Worm (Caenorhabditis elegans) whole organism, young adult: Measurements from ENCODE around the gene msrp-3.

Experiments used
- F23B12.7 ChIP-seq: sonication (generic microtip); optimal IDR thresholded peaks from 2 replicates; lab custom pipeline; 2017; ENCODE audit warnings: missing genetic modification characterization, mild to moderate bottlenecking, missing compliant biosample characterization, antibody characterized with exemption, moderate library complexity; ENCODE audit not compliant: insufficient read depth
- F52B5.7 ChIP-seq: sonication (generic microtip); optimal IDR thresholded peaks from 2 replicates; lab custom pipeline; 2016; ENCODE audit warnings: mild to moderate bottlenecking, missing genetic modification characterization, missing compliant biosample characterization
- F55B11.4 ChIP-seq: sonication (generic microtip); optimal IDR thresholded peaks from 2 replicates; lab custom pipeline; 2016; ENCODE audit warnings: missing compliant biosample characterization, missing genetic modification characterization, borderline replicate concordance; ENCODE audit not compliant: insufficient read depth
- K11D2.4 ChIP-seq: fragments of 200-800 bp; sonication (Bioruptor generic); IDR thresholded peaks from 2 replicates; pipeline ENCODE4 v1.3.6; 2022; ENCODE audit warnings: missing genetic modification reagents, missing genetic modification characterization, missing compliant biosample characterization
- Y56A3A.18 ChIP-seq: fragments of 200-800 bp; sonication (Bioruptor generic); IDR thresholded peaks from 2 replicates; pipeline ENCODE4 v1.3.6; 2022; ENCODE audit warnings: missing genetic modification reagents, missing genetic modification characterization, missing compliant biosample characterization
- Y79H2A.3 ChIP-seq: fragments of 200-800 bp; sonication (Bioruptor generic); conservative IDR thresholded peaks from 2 replicates; pipeline ENCODE4 v1.3.6; 2022; ENCODE audit warnings: missing genetic modification reagents, missing genetic modification characterization, missing compliant biosample characterization
- Y95B8A.8 ChIP-seq: fragments of 200-800 bp; sonication (Bioruptor generic); IDR thresholded peaks from 2 replicates; pipeline ENCODE4 v1.3.6; 2022; ENCODE audit warnings: missing genetic modification reagents, missing genetic modification characterization, missing compliant biosample characterization
- attf-3 ChIP-seq: fragments of 200-800 bp; sonication (Bioruptor generic); conservative IDR thresholded peaks from 2 replicates; pipeline ENCODE4 v1.3.6; 2022; ENCODE audit warnings: missing genetic modification reagents, missing genetic modification characterization, missing compliant biosample characterization
- bed-2 ChIP-seq: fragments of 200-800 bp; sonication (Bioruptor generic); IDR thresholded peaks from 2 replicates; pipeline ENCODE4 v1.3.6; 2022; ENCODE audit warnings: missing genetic modification reagents, missing genetic modification characterization, missing compliant biosample characterization
- cebp-1 ChIP-seq, 2 experiments: fragments of 200-800 bp in 1 of 2; sonication (Bioruptor generic) in 1 of 2; sonication (generic microtip) in 1 of 2; IDR thresholded peaks in 1 of 2; optimal IDR thresholded peaks in 1 of 2; 2 replicates each; pipeline versions ENCODE4 v1.3.6 to Lab custom; 2017 to 2022; ENCODE audit warnings: missing compliant biosample characterization in 2 of 2, missing genetic modification characterization in 2 of 2, mild to moderate bottlenecking in 1 of 2, missing genetic modification reagents in 1 of 2, moderate library complexity in 1 of 2
- cebp-2 ChIP-seq: fragments of 200-800 bp; sonication (Bioruptor generic); IDR thresholded peaks from 2 replicates; pipeline ENCODE4 v1.3.6; 2022; ENCODE audit warnings: missing genetic modification characterization, missing compliant biosample characterization
- ceh-79 ChIP-seq: sonication (generic microtip); optimal IDR thresholded peaks from 2 replicates; lab custom pipeline; 2017; ENCODE audit warnings: mild to moderate bottlenecking, missing genetic modification characterization, missing compliant biosample characterization
- die-1 ChIP-seq: sonication (generic microtip); optimal IDR thresholded peaks from 2 replicates; lab custom pipeline; 2016; ENCODE audit warnings: missing genotype, mild to moderate bottlenecking, missing genetic modification characterization, missing compliant biosample characterization
- dox-1 ChIP-seq: fragments of 200-800 bp; sonication (Bioruptor generic); IDR thresholded peaks from 2 replicates; pipeline ENCODE4 v1.3.6; 2022; ENCODE audit warnings: missing genetic modification reagents, missing genetic modification characterization, missing compliant biosample characterization
- dpl-1 ChIP-seq: fragments of 150-350 bp; optimal IDR thresholded peaks from 2 replicates; lab custom pipeline; 2014; ENCODE audit warnings: missing biosample characterization, missing genetic modification reagents, missing genetic modification characterization
- efl-1 ChIP-seq: fragments of 150-350 bp; optimal IDR thresholded peaks from 2 replicates; lab custom pipeline; 2014; ENCODE audit warnings: missing biosample characterization, missing genetic modification reagents, missing genetic modification characterization
- egl-18 ChIP-seq: fragments of 200-800 bp; sonication (Bioruptor generic); IDR thresholded peaks from 2 replicates; pipeline ENCODE4 v1.3.6; 2022; ENCODE audit warnings: missing genetic modification reagents, missing genetic modification characterization, missing compliant biosample characterization
- egl-44 ChIP-seq: fragments of 200-800 bp; sonication (Bioruptor generic); IDR thresholded peaks from 2 replicates; pipeline ENCODE4 v1.3.6; 2022; ENCODE audit warnings: missing genetic modification reagents, missing genetic modification characterization, missing compliant biosample characterization
- ekl-4 ChIP-seq: fragments of 200-800 bp; sonication (Bioruptor generic); IDR thresholded peaks from 2 replicates; pipeline ENCODE4 v1.3.6; 2022; ENCODE audit warnings: missing genetic modification reagents, missing genetic modification characterization, missing compliant biosample characterization
- him-1 ChIP-seq: sonication (generic microtip); optimal IDR thresholded peaks from 2 replicates; lab custom pipeline; 2016; ENCODE audit warnings: missing genotype, missing genetic modification reagents, missing genetic modification characterization, missing compliant biosample characterization
- hlh-12 ChIP-seq: sonication (generic microtip); optimal IDR thresholded peaks from 2 replicates; lab custom pipeline; 2016; ENCODE audit warnings: missing genetic modification characterization, missing compliant biosample characterization
- hmg-20 ChIP-seq: fragments of 200-800 bp; sonication (Bioruptor generic); IDR thresholded peaks from 2 replicates; pipeline ENCODE4 v1.3.6; 2022; ENCODE audit warnings: missing genetic modification reagents, missing genetic modification characterization, missing compliant biosample characterization
- lin-54 ChIP-seq: fragments of 200-800 bp; sonication (Bioruptor generic); optimal IDR thresholded peaks from 2 replicates; lab custom pipeline; 2018; ENCODE audit warnings: mild to moderate bottlenecking, missing genetic modification characterization, missing compliant biosample characterization
- lir-1 ChIP-seq: fragments of 200-800 bp; sonication (Bioruptor generic); conservative IDR thresholded peaks from 2 replicates; pipeline ENCODE4 v1.3.6; 2022; ENCODE audit warnings: missing genetic modification reagents, missing genetic modification characterization, missing compliant biosample characterization
- lsl-1 ChIP-seq: fragments of 200-800 bp; sonication (Bioruptor generic); optimal IDR thresholded peaks from 2 replicates; lab custom pipeline; 2018; ENCODE audit warnings: mild to moderate bottlenecking, missing genetic modification characterization, moderate library complexity, missing compliant biosample characterization
- mel-28 ChIP-seq: sonication (generic microtip); optimal IDR thresholded peaks from 2 replicates; lab custom pipeline; 2016; ENCODE audit warnings: borderline replicate concordance, mild to moderate bottlenecking, missing genetic modification characterization, missing compliant biosample characterization
- mes-4 ChIP-seq: sonication (generic microtip); optimal IDR thresholded peaks from 2 replicates; lab custom pipeline; 2016; ENCODE audit warnings: missing genotype, missing genetic modification characterization, missing compliant biosample characterization
- nhr-80 ChIP-seq: sonication (generic microtip); optimal IDR thresholded peaks from 2 replicates; lab custom pipeline; 2016; ENCODE audit warnings: missing genetic modification characterization, missing compliant biosample characterization
- pha-4 ChIP-seq: fragments of 150-350 bp; sonication (generic microtip); optimal IDR thresholded peaks from 2 replicates; lab custom pipeline; 2014; ENCODE audit warnings: missing biosample characterization, missing genetic modification reagents, missing genetic modification characterization
- rcor-1 ChIP-seq: fragments of 200-800 bp; sonication (Bioruptor generic); IDR thresholded peaks from 2 replicates; pipeline ENCODE4 v1.3.6; 2022; ENCODE audit warnings: missing genetic modification reagents, missing genetic modification characterization, missing compliant biosample characterization
- repo-1 ChIP-seq: sonication (generic microtip); optimal IDR thresholded peaks from 2 replicates; lab custom pipeline; 2017; ENCODE audit warnings: mild to moderate bottlenecking, missing genetic modification characterization, missing compliant biosample characterization
- rpc-1 ChIP-seq, 2 experiments: fragments of 150-350 bp in 1 of 2; sonication (generic microtip) in 1 of 2; optimal IDR thresholded peaks; 2 replicates each; lab custom pipeline; 2014 to 2018; ENCODE audit warnings: missing biosample characterization in 1 of 2, missing genetic modification characterization in 1 of 2, missing genetic modification reagents in 1 of 2, missing genotype in 1 of 2
- sdz-38 ChIP-seq: sonication (generic microtip); optimal IDR thresholded peaks from 2 replicates; lab custom pipeline; 2016; ENCODE audit warnings: missing genotype, missing genetic modification characterization, missing compliant biosample characterization
- unc-130 ChIP-seq: sonication (generic microtip); optimal IDR thresholded peaks from 2 replicates; lab custom pipeline; 2016; ENCODE audit warnings: missing genetic modification reagents, missing genetic modification characterization, missing compliant biosample characterization

The msrp-3 gene

ce11 chrII:799700-800099 lies 14.9 kb downstream of the msrp-3 start, which contains the start of gene F46F5.14:
Gene F46F5.14, plus strand, starts transcription at chrII:800000.
- TF ChIP-seq F23B12.7 (tag; lab: Kevin White, UChicago) = no peak
- TF ChIP-seq dpl-1 (GFP tag; lab: Kevin White, UChicago) = no peak
- TF ChIP-seq ekl-4 (GFP tag; lab: Robert Waterston, UW) = no peak
- TF ChIP-seq egl-44 (GFP tag; lab: Robert Waterston, UW) = no peak
- TF ChIP-seq cebp-1 (GFP tag; IDR thresholded peaks at IDR 0.05; lab: Robert Waterston, UW) = no peak
- no peak for TF ChIP-seq cebp-1 (tag; optimal IDR thresholded peaks at IDR 0.05; lab: Kevin White, UChicago)
- TF ChIP-seq die-1 (tag; lab: Kevin White, UChicago) = no peak
- TF ChIP-seq nhr-80 (tag; lab: Kevin White, UChicago) = no peak
- TF ChIP-seq Y56A3A.18 (GFP tag; lab: Robert Waterston, UW) = no peak
- TF ChIP-seq lsl-1 (GFP tag; lab: Kevin White, UChicago) = no peak
- TF ChIP-seq sdz-38 = no peak
- TF ChIP-seq, all 124 proteins: peak for 0

ce11 chrII:797445-797844 lies 17.2 kb downstream of the msrp-3 start:
- TF ChIP-seq lin-54 (GFP tag; lab: Kevin White, UChicago) = no peak
- TF ChIP-seq K11D2.4 (GFP tag; lab: Robert Waterston, UW) = no peak
- no peak for TF ChIP-seq him-1 (tag; lab: Kevin White, UChicago)
- TF ChIP-seq ekl-4 (GFP tag; lab: Robert Waterston, UW) = no peak
- TF ChIP-seq egl-44 (GFP tag; lab: Robert Waterston, UW) = no peak
- TF ChIP-seq attf-3 (GFP tag; lab: Robert Waterston, UW) = no peak
- no peak for TF ChIP-seq hmg-20 (GFP tag; lab: Robert Waterston, UW)
- TF ChIP-seq egl-18 (GFP tag; lab: Robert Waterston, UW) = no peak
- no peak for TF ChIP-seq repo-1 (tag; lab: Kevin White, UChicago)
- TF ChIP-seq mel-28 = no peak
- TF ChIP-seq cebp-2 (GFP tag; lab: Robert Waterston, UW) = no peak
- no peak for TF ChIP-seq unc-130 (GFP tag; lab: Kevin White, UChicago)
- no peak for TF ChIP-seq hlh-12 (tag; lab: Kevin White, UChicago)
- no peak for TF ChIP-seq F52B5.7 (tag; lab: Kevin White, UChicago)
- no peak for TF ChIP-seq efl-1 (GFP tag; lab: Kevin White, UChicago)
- no peak for TF ChIP-seq dox-1 (GFP tag; lab: Robert Waterston, UW)

DNA sequence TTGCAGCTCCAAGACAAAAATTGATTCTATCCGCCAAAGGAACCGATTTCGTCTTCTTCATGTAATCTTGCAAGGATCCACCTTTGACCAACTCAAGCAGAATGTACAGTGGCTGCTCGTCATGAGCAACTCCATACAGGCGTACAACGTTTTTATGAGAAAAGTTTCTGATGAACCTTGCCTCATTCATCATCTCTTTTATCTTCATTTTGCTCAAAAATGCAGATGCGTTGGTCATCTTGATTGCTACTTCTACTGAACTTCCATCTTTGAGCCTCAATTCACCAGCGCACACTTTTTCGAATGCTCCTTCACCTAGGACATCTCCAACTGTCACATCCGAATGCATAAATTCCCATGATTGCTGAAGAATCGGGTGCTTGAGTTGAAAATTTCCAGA lies 17.7 kb downstream of the msrp-3 start:
- TF ChIP-seq Y95B8A.8 (no peak), mes-4 (tag; lab: Kevin White, UChicago) (no peak), pha-4 (no peak), Y79H2A.3 (GFP tag; lab: Robert Waterston, UW) (no peak), F55B11.4 (tag; lab: Kevin White, UChicago) (no peak), rcor-1 (GFP tag; lab: Robert Waterston, UW) (no peak), lir-1 (no peak), ekl-4 (GFP tag; lab: Robert Waterston, UW) (no peak), bed-2 (GFP tag; lab: Robert Waterston, UW) (no peak), efl-1 (GFP tag; lab: Kevin White, UChicago) (no peak), ceh-79 (tag; lab: Kevin White, UChicago) (no peak), dox-1 (GFP tag; lab: Robert Waterston, UW) (no peak), rpc-1 (optimal IDR thresholded peaks at IDR 0.05; lab: Kevin White, UChicago) (no peak), rpc-1 (tag; optimal IDR thresholded peaks at IDR 0.05; lab: Kevin White, UChicago) (no peak)
- TF ChIP-seq, all 124 proteins: peak for 0
